Worm (Caenorhabditis elegans) whole organism, L1 larva: ENCODE measurements around the gene str-48.

ENCODE experiments used
- C16A3.4 ChIP-seq: fragments of 150-350 bp; optimal IDR thresholded peaks from 2 replicates; lab custom pipeline; 2014; ENCODE audit warnings: missing biosample characterization, missing genetic modification characterization
- F16B12.6 ChIP-seq: fragments of 150-350 bp; optimal IDR thresholded peaks from 2 replicates; lab custom pipeline; 2014; ENCODE audit warnings: missing biosample characterization, missing genetic modification characterization
- aha-1 ChIP-seq: fragments of 150-350 bp; optimal IDR thresholded peaks from 2 replicates; lab custom pipeline; 2014; ENCODE audit warnings: missing biosample characterization, missing genetic modification characterization
- aly-2 ChIP-seq: fragments of 150-350 bp; optimal IDR thresholded peaks from 2 replicates; lab custom pipeline; 2014; ENCODE audit warnings: missing biosample characterization, missing genetic modification characterization
- ama-1 ChIP-seq: fragments of 150-350 bp; optimal IDR thresholded peaks from 2 replicates; lab custom pipeline; 2014
- blmp-1 ChIP-seq: fragments of 150-350 bp; optimal IDR thresholded peaks from 2 replicates; lab custom pipeline; 2014; ENCODE audit warnings: missing biosample characterization, missing genetic modification characterization
- ceh-8 ChIP-seq: fragments of 200-800 bp; sonication (Bioruptor generic); optimal IDR thresholded peaks from 2 replicates; lab custom pipeline; 2018; ENCODE audit warnings: mild to moderate bottlenecking, missing genetic modification characterization, moderate library complexity, missing compliant biosample characterization
- ceh-82 ChIP-seq, 3 experiments: fragments of 150-350 bp in 1 of 3; sonication (generic microtip) in 2 of 3; optimal IDR thresholded peaks; 2 replicates each; lab custom pipeline; 2014 to 2017; ENCODE audit warnings: missing biosample characterization in 3 of 3, missing genetic modification characterization in 3 of 3
- ceh-88 ChIP-seq: fragments of 200-800 bp; sonication (Bioruptor generic); IDR thresholded peaks from 2 replicates; pipeline ENCODE4 v1.3.6; 2022; ENCODE audit warnings: missing genetic modification characterization, missing compliant biosample characterization
- ceh-90 ChIP-seq: sonication (generic microtip); optimal IDR thresholded peaks from 2 replicates; lab custom pipeline; 2016; ENCODE audit warnings: missing genetic modification characterization, missing compliant biosample characterization
- dpl-1 ChIP-seq, 3 experiments: fragments of 150-350 bp in 2 of 3; sonication (generic microtip) in 1 of 3; optimal IDR thresholded peaks; 2 replicates each; lab custom pipeline; 2014 to 2017; ENCODE audit warnings: missing biosample characterization in 3 of 3, missing genetic modification characterization in 3 of 3, missing genetic modification reagents in 3 of 3
- efl-1 ChIP-seq, 4 experiments: fragments of 150-350 bp; optimal IDR thresholded peaks in 3 of 4; peaks in 1 of 4; 1 replicate in 1 of 4; 2 replicates in 3 of 4; lab custom pipeline; 2014; ENCODE audit warnings: missing biosample characterization in 2 of 4, missing genetic modification characterization in 2 of 4, missing genetic modification reagents in 2 of 4
- efl-3 ChIP-seq: fragments of 200-800 bp; sonication (Bioruptor generic); optimal IDR thresholded peaks from 2 replicates; lab custom pipeline; 2018; ENCODE audit warnings: mild to moderate bottlenecking, missing genetic modification characterization, missing compliant biosample characterization
- elt-2 ChIP-seq: sonication (generic microtip); optimal IDR thresholded peaks from 2 replicates; lab custom pipeline; 2016; ENCODE audit warnings: missing genetic modification characterization, mild to moderate bottlenecking, inconsistent platforms, missing compliant biosample characterization, missing genetic modification reagents
- elt-3 ChIP-seq, 6 experiments: fragments of 150-350 bp in 1 of 6; sonication (generic microtip); optimal IDR thresholded peaks; 2 replicates each; lab custom pipeline; 2017 to 2018; ENCODE audit warnings: missing biosample characterization in 6 of 6, missing genetic modification characterization in 6 of 6, inconsistent platforms in 1 of 6
- ets-5 ChIP-seq: fragments of 200-800 bp; sonication (Bioruptor generic); IDR thresholded peaks from 2 replicates; pipeline ENCODE4 v1.3.6; 2022; ENCODE audit warnings: missing genetic modification characterization, missing compliant biosample characterization
- fkh-10 ChIP-seq: sonication (generic microtip); optimal IDR thresholded peaks from 2 replicates; lab custom pipeline; 2017; ENCODE audit warnings: missing biosample characterization, missing genetic modification reagents, missing genetic modification characterization
- fkh-8 ChIP-seq: sonication (generic microtip); optimal IDR thresholded peaks from 2 replicates; lab custom pipeline; 2016; ENCODE audit warnings: mild to moderate bottlenecking, missing genetic modification characterization, missing compliant biosample characterization
- fos-1 ChIP-seq: fragments of 150-350 bp; optimal IDR thresholded peaks from 2 replicates; lab custom pipeline; 2014; ENCODE audit warnings: missing biosample characterization, missing genetic modification characterization
- hlh-17 ChIP-seq: fragments of 200-800 bp; sonication (Bioruptor generic); optimal IDR thresholded peaks from 2 replicates; lab custom pipeline; 2018; ENCODE audit warnings: missing genetic modification characterization, mild to moderate bottlenecking, missing compliant biosample characterization, moderate library complexity, borderline replicate concordance
- isw-1 ChIP-seq: fragments of 200-800 bp; sonication (Bioruptor generic); IDR thresholded peaks from 2 replicates; pipeline ENCODE4 v1.3.6; 2022; ENCODE audit warnings: missing genetic modification characterization, missing compliant biosample characterization
- lin-35 ChIP-seq, 2 experiments: fragments of 150-350 bp; optimal IDR thresholded peaks; 2 replicates each; lab custom pipeline; 2014; ENCODE audit warnings: missing biosample characterization in 2 of 2, missing genetic modification characterization in 2 of 2, missing genetic modification reagents in 2 of 2
- lir-3 ChIP-seq: sonication (generic microtip); optimal IDR thresholded peaks from 2 replicates; lab custom pipeline; 2016; ENCODE audit warnings: mild to moderate bottlenecking, missing genetic modification characterization, moderate library complexity, missing compliant biosample characterization; ENCODE audit not compliant: poor library complexity
- mab-9 ChIP-seq: fragments of 200-800 bp; sonication (Bioruptor generic); IDR thresholded peaks from 2 replicates; pipeline ENCODE4 v1.3.6; 2022; ENCODE audit warnings: missing genetic modification reagents, missing genetic modification characterization, missing compliant biosample characterization
- mef-2 ChIP-seq: fragments of 150-350 bp; optimal IDR thresholded peaks from 2 replicates; lab custom pipeline; 2014; ENCODE audit warnings: missing biosample characterization, missing genetic modification characterization
- mep-1 ChIP-seq: fragments of 150-350 bp; optimal IDR thresholded peaks from 2 replicates; lab custom pipeline; 2014; ENCODE audit warnings: missing biosample characterization, missing genetic modification characterization
- nhr-11 ChIP-seq: fragments of 150-350 bp; optimal IDR thresholded peaks from 2 replicates; lab custom pipeline; 2014; ENCODE audit warnings: missing biosample characterization, missing genetic modification characterization
- nhr-47 ChIP-seq: sonication (generic microtip); optimal IDR thresholded peaks from 2 replicates; lab custom pipeline; 2016; ENCODE audit warnings: mild to moderate bottlenecking, missing genetic modification characterization, moderate library complexity, missing compliant biosample characterization
- nhr-84 ChIP-seq: sonication (generic microtip); optimal IDR thresholded peaks from 2 replicates; lab custom pipeline; 2017; ENCODE audit warnings: missing biosample characterization, missing genetic modification characterization
- nhr-90 ChIP-seq: sonication (generic microtip); optimal IDR thresholded peaks from 2 replicates; lab custom pipeline; 2016; ENCODE audit warnings: mild to moderate bottlenecking, missing genetic modification characterization, missing compliant biosample characterization; ENCODE audit not compliant: poor library complexity
- pax-3 ChIP-seq: fragments of 200-800 bp; sonication (Bioruptor generic); optimal IDR thresholded peaks from 2 replicates; lab custom pipeline; 2018; ENCODE audit warnings: mild to moderate bottlenecking, missing genetic modification characterization, moderate library complexity, missing compliant biosample characterization
- skn-1 ChIP-seq: fragments of 150-350 bp; optimal IDR thresholded peaks from 2 replicates; lab custom pipeline; 2014; ENCODE audit warnings: missing biosample characterization, missing genetic modification characterization
- swsn-7 ChIP-seq: sonication (generic microtip); optimal IDR thresholded peaks from 2 replicates; lab custom pipeline; 2016; ENCODE audit warnings: missing genetic modification characterization, missing compliant biosample characterization
- tlp-1 ChIP-seq: fragments of 150-350 bp; optimal IDR thresholded peaks from 2 replicates; lab custom pipeline; 2014; ENCODE audit warnings: missing biosample characterization, missing genetic modification characterization
- unc-130 ChIP-seq: fragments of 150-350 bp; optimal IDR thresholded peaks from 2 replicates; lab custom pipeline; 2017; ENCODE audit warnings: missing biosample characterization, missing genetic modification characterization, inconsistent platforms
- unc-30 ChIP-seq: sonication (generic microtip); optimal IDR thresholded peaks from 2 replicates; lab custom pipeline; 2017; ENCODE audit warnings: missing biosample characterization, missing genetic modification characterization
- unc-98 ChIP-seq: fragments of 200-800 bp; sonication (Bioruptor generic); IDR thresholded peaks from 2 replicates; pipeline ENCODE4 v1.3.6; 2022; ENCODE audit warnings: missing genetic modification characterization, missing compliant biosample characterization
- vab-15 ChIP-seq: sonication (generic microtip); optimal IDR thresholded peaks from 2 replicates; lab custom pipeline; 2017; ENCODE audit warnings: missing genotype, mild to moderate bottlenecking, missing genetic modification characterization, missing compliant biosample characterization
- xbp-1 ChIP-seq: sonication (generic microtip); optimal IDR thresholded peaks from 2 replicates; lab custom pipeline; 2016; ENCODE audit warnings: missing genetic modification characterization, missing compliant biosample characterization
- zip-4 ChIP-seq: fragments of 200-800 bp; sonication (Bioruptor generic); optimal IDR thresholded peaks from 2 replicates; lab custom pipeline; 2018; ENCODE audit warnings: mild to moderate bottlenecking, missing genetic modification characterization, moderate library complexity, missing compliant biosample characterization
- ztf-11 ChIP-seq, 2 experiments: sonication (generic microtip); optimal IDR thresholded peaks; 2 replicates each; lab custom pipeline; 2016 to 2017; ENCODE audit warnings: missing genetic modification characterization in 2 of 2, missing biosample characterization in 1 of 2, missing compliant biosample characterization in 1 of 2

The str-48 gene

DNA sequence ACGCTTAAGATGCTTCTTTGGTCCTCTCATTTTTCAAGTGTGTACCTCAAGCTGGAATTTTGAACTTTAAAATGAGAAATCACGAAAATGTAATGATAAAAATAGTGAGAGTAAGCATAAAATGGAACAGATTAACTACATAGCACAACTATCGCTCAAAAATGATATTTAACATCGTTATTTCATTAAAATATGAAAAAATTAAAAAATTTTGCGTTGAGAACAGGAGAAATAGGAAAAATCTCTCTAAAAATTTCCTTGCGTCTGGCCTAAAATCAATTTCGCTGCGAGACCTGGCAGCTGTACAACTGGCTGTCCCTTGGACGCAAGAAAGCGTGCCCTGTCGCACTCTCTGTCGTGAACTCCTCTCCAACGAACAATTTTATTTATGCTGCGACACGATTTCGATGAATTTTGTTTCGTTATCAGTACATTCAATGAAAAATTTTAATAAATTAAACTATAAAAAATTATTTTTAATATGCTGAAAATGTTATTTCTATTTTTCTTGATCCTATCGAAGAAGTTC lies 37.1 kb upstream of the str-48 start, which contains the start of gene rps-4 (continued):
- TF ChIP-seq elt-3 (tag; optimal IDR thresholded peaks at IDR 0.05; lab: Kevin White, UChicago) (peak in 3 of 6 experiments; percentile 24 to 95 (median 72)), ceh-90 (tag; lab: Kevin White, UChicago) (peak; percentile 58), nhr-90 (tag; lab: Kevin White, UChicago) (peak; percentile 89), zip-4 (peak; percentile 45), fkh-10 (GFP tag; lab: Kevin White, UChicago) (peak; percentile 66), efl-3 (GFP tag; lab: Kevin White, UChicago) (no peak), tlp-1 (tag; lab: Kevin White, UChicago) (no peak), ets-5 (GFP tag; lab: Robert Waterston, UW) (no peak), fkh-8 (peak; percentile 90), unc-98 (GFP tag; lab: Robert Waterston, UW) (peak; percentile 34; the same call in 1 of the 2 replicates), nhr-84 (tag; lab: Kevin White, UChicago) (no peak), unc-130 (peak; percentile 81), fos-1 (tag; lab: Kevin White, UChicago) (peak; percentile 61), ztf-11 (tag; optimal IDR thresholded peaks at IDR 0.05; lab: Kevin White, UChicago) (peak in 1 of 2 experiments; percentile 74), mef-2 (tag; lab: Kevin White, UChicago) (peak; percentile 51), nhr-47 (tag; lab: Kevin White, UChicago) (peak; percentile 92), skn-1 (tag; lab: Kevin White, UChicago) (peak; percentile 92), pax-3 (peak; percentile 68), ama-1 (lab: Kevin White, UChicago) (peak; percentile 19), vab-15 (tag; lab: Kevin White, UChicago) (no peak), aly-2 (peak; percentile 23), isw-1 (GFP tag; lab: Robert Waterston, UW) (peak; percentile 90), hlh-17 (GFP tag; lab: Kevin White, UChicago) (no peak), swsn-7 (tag; lab: Kevin White, UChicago) (peak; percentile 91), lin-35 (GFP tag; optimal IDR thresholded peaks at IDR 0.05; lab: Kevin White, UChicago) (peak; percentile 91 to 93), blmp-1 (tag; lab: Kevin White, UChicago) (peak; percentile 69), mep-1 (tag; lab: Kevin White, UChicago) (peak; percentile 96), aha-1 (no peak), unc-30 (no peak), F16B12.6 (tag; lab: Kevin White, UChicago) (peak; percentile 65), lir-3 (tag; lab: Kevin White, UChicago) (peak; percentile 74), C16A3.4 (tag; lab: Kevin White, UChicago) (peak; percentile 95)

DNA sequence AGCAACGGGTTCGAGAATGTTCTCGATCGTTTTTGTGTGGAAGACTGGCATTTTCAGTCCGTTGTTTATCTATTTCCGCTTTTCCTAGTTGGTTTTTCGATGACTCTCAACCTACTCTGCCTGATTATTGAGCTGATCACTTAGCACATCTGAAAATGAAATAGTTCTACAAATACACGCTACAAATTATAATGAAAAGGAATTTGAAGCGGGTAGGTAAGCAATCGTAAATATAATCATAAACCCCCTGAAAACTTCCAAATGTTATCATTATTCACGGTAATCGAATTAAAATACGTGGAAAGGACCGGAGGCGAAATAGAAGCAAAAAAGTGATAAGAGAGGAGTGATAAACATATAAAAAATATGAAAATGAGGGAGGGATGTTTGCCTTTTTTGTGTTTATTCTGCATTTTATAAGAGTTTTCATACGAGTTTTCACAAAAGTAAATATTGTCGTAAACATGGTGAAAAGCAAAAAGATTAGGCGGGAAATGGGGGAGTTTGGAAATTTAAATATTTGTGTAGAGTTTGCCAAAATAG lies 27.5 kb upstream of the str-48 start, which contains the start of gene deb-1:
deb-1 (minus strand) TSS at position 51 of the 543 bp plus-strand sequence.
- TF ChIP-seq ceh-82 (tag; optimal IDR thresholded peaks at IDR 0.05; lab: Kevin White, UChicago), result no peak
- no peak for TF ChIP-seq dpl-1 (GFP tag; optimal IDR thresholded peaks at IDR 0.05; lab: Kevin White, UChicago)
- TF ChIP-seq ceh-8, result no peak
- no peak for TF ChIP-seq skn-1 (tag; lab: Kevin White, UChicago)
- TF ChIP-seq nhr-11 (tag; lab: Kevin White, UChicago), result no peak
- TF ChIP-seq fkh-10 (GFP tag; lab: Kevin White, UChicago), result no peak
- no peak for TF ChIP-seq nhr-47 (tag; lab: Kevin White, UChicago)
- no peak for TF ChIP-seq ceh-88 (GFP tag; lab: Robert Waterston, UW)
- no peak for TF ChIP-seq lir-3 (tag; lab: Kevin White, UChicago)
- TF ChIP-seq swsn-7 (tag; lab: Kevin White, UChicago), result no peak
- no peak for TF ChIP-seq efl-3 (GFP tag; lab: Kevin White, UChicago)
- no peak for TF ChIP-seq mab-9
- TF ChIP-seq xbp-1 (tag; lab: Kevin White, UChicago), result no peak
- no peak for TF ChIP-seq efl-1 (optimal IDR thresholded peaks at IDR 0.05; lab: Kevin White, UChicago)
- TF ChIP-seq efl-1 (GFP tag; optimal IDR thresholded peaks at IDR 0.05 in 1 of 2; lab: Kevin White, UChicago), result peak in 1 of 2 experiments; percentile 42
- no peak for TF ChIP-seq nhr-90 (tag; lab: Kevin White, UChicago)
- TF ChIP-seq elt-2 (tag; lab: Kevin White, UChicago), result peak; percentile 43
- TF ChIP-seq, all 84 proteins: peak for 2
